Fruit fly (Drosophila melanogaster) whole organism, adult: ENCODE results near the gene CG33514.

Experiments used
- CG11617 ChIP-seq: fragments of 200-800 bp; sonication (Bioruptor generic); optimal IDR thresholded peaks from 2 replicates; lab custom pipeline; 2017; ENCODE audit warnings: mild to moderate bottlenecking, missing biosample characterization, missing genetic modification reagents, missing genetic modification characterization
- CG12768 ChIP-seq: fragments of 200-800 bp; sonication (Bioruptor generic); optimal IDR thresholded peaks from 2 replicates; lab custom pipeline; 2017; ENCODE audit warnings: missing biosample characterization, missing genetic modification characterization, mild to moderate bottlenecking, moderate library complexity, missing genetic modification reagents
- CG14711 ChIP-seq: fragments of 200-800 bp; sonication (Bioruptor generic); optimal IDR thresholded peaks from 2 replicates; lab custom pipeline; 2018; ENCODE audit warnings: missing biosample characterization, mild to moderate bottlenecking, missing genetic modification characterization, moderate library complexity
- CG1620 ChIP-seq: fragments of 200-800 bp; sonication (Bioruptor generic); optimal IDR thresholded peaks from 2 replicates; lab custom pipeline; 2016; ENCODE audit warnings: missing biosample characterization, missing genetic modification characterization
- CG33017 ChIP-seq: fragments of 200-800 bp; sonication (Bioruptor generic); optimal IDR thresholded peaks from 2 replicates; lab custom pipeline; 2018; ENCODE audit warnings: missing biosample characterization, mild to moderate bottlenecking, missing genetic modification characterization, moderate library complexity
- CG5204 ChIP-seq: fragments of 200-800 bp; sonication (Bioruptor generic); optimal IDR thresholded peaks from 2 replicates; lab custom pipeline; 2016; ENCODE audit warnings: missing biosample characterization, missing genetic modification characterization
- CG7045 ChIP-seq: fragments of 200-800 bp; sonication (Bioruptor generic); optimal IDR thresholded peaks from 2 replicates; lab custom pipeline; 2017; ENCODE audit warnings: missing biosample characterization, mild to moderate bottlenecking, missing genetic modification characterization
- CG7101 ChIP-seq: fragments of 200-800 bp; sonication (Bioruptor generic); optimal IDR thresholded peaks from 2 replicates; lab custom pipeline; 2018; ENCODE audit warnings: missing biosample characterization, mild to moderate bottlenecking, missing genetic modification characterization, moderate library complexity
- Clk ChIP-seq: fragments of 200-800 bp; sonication (Bioruptor generic); optimal IDR thresholded peaks from 2 replicates; lab custom pipeline; 2017; ENCODE audit warnings: missing biosample characterization, missing genetic modification characterization
- Crg-1 ChIP-seq: fragments of 200-800 bp; sonication (Bioruptor generic); optimal IDR thresholded peaks from 2 replicates; lab custom pipeline; 2016; ENCODE audit warnings: missing biosample characterization, missing genetic modification characterization
- Hr96 ChIP-seq: fragments of 200-800 bp; sonication (Bioruptor generic); optimal IDR thresholded peaks from 2 replicates; lab custom pipeline; 2016; ENCODE audit warnings: missing biosample characterization, missing genetic modification characterization
- Mnt ChIP-seq: fragments of 200-800 bp; sonication (Bioruptor generic); optimal IDR thresholded peaks from 2 replicates; lab custom pipeline; 2016; ENCODE audit warnings: missing biosample characterization, mild to moderate bottlenecking, missing genetic modification characterization
- bab1 ChIP-seq: fragments of 200-800 bp; sonication (Bioruptor generic); optimal IDR thresholded peaks from 3 replicates; lab custom pipeline; 2019; ENCODE audit warnings: missing biosample characterization, mild to moderate bottlenecking, missing genetic modification characterization, moderate library complexity
- cic ChIP-seq: fragments of 200-800 bp; sonication (Bioruptor generic); optimal IDR thresholded peaks from 2 replicates; lab custom pipeline; 2017; ENCODE audit warnings: missing biosample characterization, mild to moderate bottlenecking, missing genetic modification characterization, moderate library complexity
- cnc ChIP-seq, 2 experiments: fragments of >200 bp; optimal IDR thresholded peaks; 2 replicates each; lab custom pipeline; 2017
- kay ChIP-seq: fragments of 200-800 bp; sonication (Bioruptor generic); peaks from one replicate; lab custom pipeline; 2016; ENCODE audit warnings: missing biosample characterization, missing genetic modification characterization, borderline replicate concordance
- ovo ChIP-seq: fragments of 200-800 bp; sonication (Bioruptor generic); optimal IDR thresholded peaks from 2 replicates; lab custom pipeline; 2016; ENCODE audit warnings: missing biosample characterization, missing genetic modification characterization
- pad ChIP-seq: fragments of 200-800 bp; sonication (Bioruptor generic); optimal IDR thresholded peaks from 3 replicates; lab custom pipeline; 2017; ENCODE audit warnings: missing biosample characterization, missing genetic modification characterization, mild to moderate bottlenecking, moderate library complexity, missing genetic modification reagents
- tj ChIP-seq: fragments of 200-800 bp; sonication (Bioruptor generic); optimal IDR thresholded peaks from 3 replicates; lab custom pipeline; 2017; ENCODE audit warnings: missing biosample characterization, mild to moderate bottlenecking, missing genetic modification characterization, moderate library complexity
- toe ChIP-seq: fragments of 200-800 bp; sonication (Bioruptor generic); optimal IDR thresholded peaks from 2 replicates; lab custom pipeline; 2016; ENCODE audit warnings: missing biosample characterization, missing genetic modification characterization

Gene CG33514

DNA sequence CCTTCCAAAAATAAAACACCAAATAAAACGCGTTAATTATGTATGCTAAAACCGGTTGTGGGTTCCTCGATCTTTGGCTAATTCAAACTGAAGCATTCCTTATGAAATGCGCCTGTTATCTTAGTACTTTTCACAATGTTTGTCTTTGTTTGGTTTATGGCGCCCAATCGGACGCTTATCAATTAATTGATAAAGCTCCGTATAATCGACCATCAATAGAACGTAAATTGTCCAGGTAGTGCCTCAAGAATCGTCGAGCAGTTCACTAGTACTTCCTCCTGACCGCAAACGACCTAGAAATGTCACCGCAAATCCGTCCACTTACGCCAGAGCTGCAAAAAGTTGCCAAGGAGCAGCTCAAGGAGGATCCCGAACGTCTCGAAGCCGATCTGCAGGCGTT, at the start of gene CG33514:
Gene CG33514, plus strand, starts transcription at position 238 of the 400 bp plus-strand sequence.
- TF ChIP-seq CG7045 (no peak), cic (GFP tag; lab: Kevin White, UChicago) (peak; percentile 53), Clk (GFP tag; lab: Kevin White, UChicago) (no peak), pad (GFP tag; lab: Kevin White, UChicago) (no peak), CG11617 (GFP tag; lab: Kevin White, UChicago) (no peak), CG7101 (tag; lab: Kevin White, UChicago) (no peak)

DNA sequence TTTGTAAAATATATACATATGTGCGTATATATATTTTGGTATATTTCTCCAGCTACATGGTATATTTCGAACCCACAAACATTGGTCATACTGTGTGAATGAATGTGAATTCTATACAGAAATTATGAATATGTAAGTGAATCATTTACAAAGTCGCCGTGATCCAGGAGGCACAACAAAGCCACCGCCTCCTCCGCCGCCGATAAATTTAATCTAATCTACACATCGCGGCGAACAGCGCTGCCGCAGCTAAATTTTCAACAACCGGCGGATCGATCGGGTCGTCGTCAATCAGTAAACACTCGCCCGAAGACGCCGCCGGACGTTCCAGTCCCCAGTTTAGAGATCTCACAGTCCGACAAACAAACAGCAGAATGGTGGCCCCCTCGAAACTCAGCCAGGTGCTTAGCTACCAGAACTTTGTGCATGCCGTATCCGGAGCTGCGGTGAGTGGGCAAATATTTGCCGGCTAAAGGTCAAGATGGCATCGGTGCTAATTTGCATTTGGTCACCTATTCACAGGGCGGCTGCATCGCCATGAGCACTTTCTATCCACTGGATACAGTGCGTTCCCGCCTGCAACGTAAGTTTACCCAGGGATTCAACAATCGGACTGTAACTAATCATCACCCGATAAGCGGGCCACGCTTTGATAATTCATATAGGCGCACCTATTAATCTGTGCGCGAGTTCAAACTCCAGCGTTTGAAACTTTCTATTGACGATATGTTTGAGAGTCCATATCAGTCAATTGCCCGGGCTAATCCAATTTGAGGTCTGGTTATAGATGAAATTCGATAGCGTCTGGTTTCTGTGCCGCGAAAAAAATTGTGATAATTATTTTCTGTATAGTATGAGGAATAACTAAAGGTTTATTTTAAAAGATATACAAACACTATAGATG, 46.3 kb upstream of the CG33514 start, which contains the start of gene PMP34:
Gene PMP34, plus strand, starts transcription at position 79 of the 904 bp plus-strand sequence.
- TF ChIP-seq Mnt (GFP tag; lab: Kevin White, UChicago) = peak; percentile 29
- TF ChIP-seq CG7101 (tag; lab: Kevin White, UChicago) = peak; percentile 4
- TF ChIP-seq pad (GFP tag; lab: Kevin White, UChicago) = no peak
- peak; percentile 21 for TF ChIP-seq CG12768 (GFP tag; lab: Kevin White, UChicago)
- TF ChIP-seq cic (GFP tag; lab: Kevin White, UChicago) = peak; percentile 25
- peak; percentile 1 for TF ChIP-seq Hr96 (GFP tag; lab: Kevin White, UChicago)
- TF ChIP-seq CG7045 = no peak
- peak; percentile 8 for TF ChIP-seq CG11617 (GFP tag; lab: Kevin White, UChicago)
- peak; percentile 84 for TF ChIP-seq kay (GFP tag; lab: Kevin White, UChicago)

DNA sequence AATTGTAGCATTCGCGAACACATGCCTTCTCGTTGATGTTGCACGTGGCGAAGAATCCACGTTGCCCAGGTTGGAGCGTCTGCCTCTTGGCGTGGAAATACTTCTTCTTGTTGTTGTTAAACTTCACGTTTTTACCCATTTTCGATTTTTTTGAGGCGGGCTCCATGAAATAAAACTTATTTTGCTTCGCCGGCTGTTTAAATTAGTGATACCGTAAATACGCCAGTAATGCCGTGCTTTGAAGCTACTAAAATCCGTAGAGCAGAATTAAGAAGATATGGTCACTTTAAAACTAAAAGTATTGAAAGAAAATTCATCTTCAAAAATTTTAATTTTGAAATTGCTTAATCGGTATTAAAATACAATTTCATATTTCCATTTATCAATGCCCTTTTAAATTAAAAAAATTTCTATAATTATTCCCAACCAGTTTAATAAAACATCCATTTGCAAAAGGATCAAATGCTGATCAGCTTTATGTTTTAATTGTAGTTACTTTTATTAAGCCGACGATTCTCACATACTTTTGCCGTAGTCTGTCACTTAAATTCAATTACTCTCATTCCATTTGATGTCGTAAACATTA, 43.1 kb upstream of the CG33514 start, which contains the start of gene CG15014:
Gene CG15014, minus strand, starts transcription at position 228 of the 586 bp plus-strand sequence.
- TF ChIP-seq CG12768 (GFP tag; lab: Kevin White, UChicago) (no peak), CG33017 (tag; lab: Kevin White, UChicago) (no peak), kay (GFP tag; lab: Kevin White, UChicago) (peak; percentile 85), Hr96 (GFP tag; lab: Kevin White, UChicago) (no peak), CG7045 (no peak), toe (GFP tag; lab: Kevin White, UChicago) (no peak), bab1 (no peak), cic (GFP tag; lab: Kevin White, UChicago) (no peak), CG5204 (GFP tag; lab: Kevin White, UChicago) (no peak), CG1620 (GFP tag; lab: Kevin White, UChicago) (no peak), tj (GFP tag; lab: Kevin White, UChicago) (peak; percentile 4), CG11617 (GFP tag; lab: Kevin White, UChicago) (no peak), Crg-1 (no peak), Clk (GFP tag; lab: Kevin White, UChicago) (no peak), cnc (optimal IDR thresholded peaks at IDR 0.05; lab: Kevin White, UChicago) (no peak), CG14711 (tag; lab: Kevin White, UChicago) (no peak), CG7101 (tag; lab: Kevin White, UChicago) (no peak), ovo (no peak)

DNA sequence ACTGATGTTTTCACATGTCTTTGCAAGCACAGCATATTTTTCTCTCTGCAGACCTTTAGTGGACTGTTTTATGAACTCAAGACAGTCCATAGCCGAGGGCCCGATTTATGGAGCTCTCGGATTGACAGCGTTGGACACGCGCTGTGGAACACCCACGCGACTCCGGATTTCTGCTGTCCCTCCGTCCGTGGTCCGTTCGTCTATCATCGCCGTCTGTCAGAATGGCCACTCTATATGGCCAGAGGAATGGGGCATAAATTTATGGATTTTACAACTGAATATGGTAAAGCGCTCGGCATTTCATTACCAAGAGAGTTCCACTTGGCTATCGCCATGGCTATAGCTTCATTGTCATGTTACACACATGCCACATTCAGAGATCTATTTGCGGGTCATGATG, 37.2 kb upstream of the CG33514 start:
- TF ChIP-seq Hr96 (GFP tag; lab: Kevin White, UChicago) (no peak), Clk (GFP tag; lab: Kevin White, UChicago) (no peak), CG5204 (GFP tag; lab: Kevin White, UChicago) (no peak), cic (GFP tag; lab: Kevin White, UChicago) (no peak), bab1 (no peak), CG1620 (GFP tag; lab: Kevin White, UChicago) (no peak), CG33017 (tag; lab: Kevin White, UChicago) (no peak), CG7045 (no peak), cnc (optimal IDR thresholded peaks at IDR 0.05; lab: Kevin White, UChicago) (no peak), CG12768 (GFP tag; lab: Kevin White, UChicago) (no peak), pad (GFP tag; lab: Kevin White, UChicago) (no peak), toe (GFP tag; lab: Kevin White, UChicago) (no peak), tj (GFP tag; lab: Kevin White, UChicago) (no peak), Crg-1 (no peak), CG11617 (GFP tag; lab: Kevin White, UChicago) (no peak), ovo (no peak), Mnt (GFP tag; lab: Kevin White, UChicago) (no peak), CG14711 (tag; lab: Kevin White, UChicago) (no peak), kay (GFP tag; lab: Kevin White, UChicago) (no peak), CG7101 (tag; lab: Kevin White, UChicago) (no peak)

DNA sequence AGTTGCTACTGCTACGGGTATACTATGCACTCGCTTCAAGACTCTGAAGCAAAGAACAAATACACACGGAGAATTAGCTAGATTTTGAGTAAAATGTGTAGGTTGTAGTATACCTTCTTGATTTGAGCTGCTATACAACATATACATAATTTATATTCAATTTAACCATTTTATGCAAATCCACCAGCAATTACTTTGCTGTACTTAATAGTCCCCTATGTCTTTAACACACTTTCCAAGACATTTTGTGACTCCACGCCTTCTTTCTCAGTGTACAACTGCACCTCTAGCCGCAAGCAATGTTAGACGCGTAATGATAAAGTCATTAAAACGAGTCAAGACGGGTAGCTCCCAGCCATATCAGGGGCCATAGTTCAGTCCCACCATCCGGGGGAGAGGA, 28.6 kb upstream of the CG33514 start:
- no peak for TF ChIP-seq Mnt (GFP tag; lab: Kevin White, UChicago)
- TF ChIP-seq CG7101 (tag; lab: Kevin White, UChicago) = no peak
- no peak for TF ChIP-seq cnc (optimal IDR thresholded peaks at IDR 0.05; lab: Kevin White, UChicago)
- no peak for TF ChIP-seq cic (GFP tag; lab: Kevin White, UChicago)

DNA sequence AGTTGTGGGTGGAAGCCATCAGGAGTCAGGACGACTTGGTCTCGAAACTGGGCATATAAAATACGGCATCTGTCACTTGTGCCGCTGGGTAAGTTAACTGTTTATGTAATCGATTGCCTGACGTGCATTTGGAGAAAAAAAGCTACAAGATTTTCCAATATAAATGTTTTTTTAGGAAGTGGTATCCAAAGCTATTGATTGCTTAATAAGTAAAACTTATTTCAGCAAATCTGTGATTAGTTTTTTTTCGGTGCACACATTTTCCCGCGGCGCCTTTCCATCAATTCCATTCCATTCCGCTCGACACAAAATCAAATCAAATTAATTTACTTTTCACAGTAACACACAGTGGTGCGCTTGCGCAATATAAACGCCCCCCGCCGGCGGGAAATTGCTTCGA, 25.7 kb upstream of the CG33514 start:
- no peak for TF ChIP-seq kay (GFP tag; lab: Kevin White, UChicago)
- no peak for TF ChIP-seq cnc (optimal IDR thresholded peaks at IDR 0.05; lab: Kevin White, UChicago)
- no peak for TF ChIP-seq CG33017 (tag; lab: Kevin White, UChicago)
- TF ChIP-seq CG7101 (tag; lab: Kevin White, UChicago) = no peak
- no peak for TF ChIP-seq CG12768 (GFP tag; lab: Kevin White, UChicago)
- TF ChIP-seq tj (GFP tag; lab: Kevin White, UChicago) = no peak
- TF ChIP-seq pad (GFP tag; lab: Kevin White, UChicago) = no peak
